Fruit fly (Drosophila melanogaster): ENCODE measurements around the gene CG14969.

CG14969 gene

dm6 chr3L:3350572-3351343 lies 16.0 kb upstream of the CG14969 start (continued):
- no peak for TF ChIP-seq pho (GFP tag; optimal IDR thresholded peaks at IDR 0.05)
- TF ChIP-seq Deaf1 (tag; optimal IDR thresholded peaks at IDR 0.05) = no peak
- no peak for TF ChIP-seq Sin3A (optimal IDR thresholded peaks at IDR 0.05)
- no peak for TF ChIP-seq CG5180 (GFP tag; optimal IDR thresholded peaks at IDR 0.05)
- TF ChIP-seq Adf1 (GFP tag; IDR thresholded peaks at IDR 0.05) = no peak
- peak; percentile 63 for TF ChIP-seq sug (tag; optimal IDR thresholded peaks at IDR 0.05)
- TF ChIP-seq sd (tag; optimal IDR thresholded peaks at IDR 0.05) = peak; percentile 95
- no peak for TF ChIP-seq lola (GFP tag; optimal IDR thresholded peaks at IDR 0.05)
- no peak for TF ChIP-seq Aef1 (GFP tag; IDR thresholded peaks at IDR 0.05)
- no peak for TF ChIP-seq Doc3 (GFP tag; IDR thresholded peaks at IDR 0.05; ENCODE audit: partially characterized antibody)
- no peak for TF ChIP-seq B-H2 (GFP tag; optimal IDR thresholded peaks at IDR 0.05)
- no peak for TF ChIP-seq vnd (GFP tag; IDR thresholded peaks at IDR 0.05; ENCODE audit: partially characterized antibody)
- no peak for TF ChIP-seq pum (GFP tag; optimal IDR thresholded peaks at IDR 0.05)
- TF ChIP-seq CG12391 (tag; optimal IDR thresholded peaks at IDR 0.05) = peak; percentile 14
- TF ChIP-seq CG7372 (GFP tag; IDR thresholded peaks at IDR 0.05) = no peak
- TF ChIP-seq tap (tag; optimal IDR thresholded peaks at IDR 0.05) = no peak
- TF ChIP-seq zen (tag; optimal IDR thresholded peaks at IDR 0.05) = no peak
- peak; percentile 26 for TF ChIP-seq CG10209 (GFP tag; optimal IDR thresholded peaks at IDR 0.05)
- no peak for TF ChIP-seq CG11247 (GFP tag; IDR thresholded peaks at IDR 0.05)
- no peak for TF ChIP-seq CG7556 (GFP tag; optimal IDR thresholded peaks at IDR 0.05)
- TF ChIP-seq CG14014 (GFP tag; IDR thresholded peaks at IDR 0.05) = 0 out of 2 replicates have a peak, but pooled peaks have one; percentile 14
- TF ChIP-seq phol (tag; optimal IDR thresholded peaks at IDR 0.05) = no peak
- TF ChIP-seq CG9609 (GFP tag; optimal IDR thresholded peaks at IDR 0.05) = no peak
- TF ChIP-seq insv (GFP tag; optimal IDR thresholded peaks at IDR 0.05) = no peak
- TF ChIP-seq jumu (GFP tag; optimal IDR thresholded peaks at IDR 0.05) = no peak
- no peak for TF ChIP-seq CG4854 (GFP tag; optimal IDR thresholded peaks at IDR 0.05)
- TF ChIP-seq CG17612 (GFP tag; IDR thresholded peaks at IDR 0.05) = no peak
- no peak for TF ChIP-seq Doc2 (GFP tag; IDR thresholded peaks at IDR 0.05)
- TF ChIP-seq CG1233 (GFP tag; optimal IDR thresholded peaks at IDR 0.05) = peak; percentile 1
- no peak for TF ChIP-seq Xbp1 (GFP tag; optimal IDR thresholded peaks at IDR 0.05)
- no peak for TF ChIP-seq CG4404 (GFP tag; IDR thresholded peaks at IDR 0.05)
- TF ChIP-seq gcm2 (GFP tag; optimal IDR thresholded peaks at IDR 0.05) = no peak
- TF ChIP-seq crp (GFP tag; optimal IDR thresholded peaks at IDR 0.05) = no peak
- peak; percentile 31 for TF ChIP-seq CG17359 (tag; optimal IDR thresholded peaks at IDR 0.05)
- TF ChIP-seq Elba2 (GFP tag; optimal IDR thresholded peaks at IDR 0.05) = no peak
- no peak for TF ChIP-seq pan (optimal IDR thresholded peaks at IDR 0.05)
- TF ChIP-seq pan (GFP tag; optimal IDR thresholded peaks at IDR 0.05 in 1 of 2, IDR thresholded peaks at IDR 0.05 in 1 of 2) = no peak
- no peak for TF ChIP-seq CG3847 (GFP tag; IDR thresholded peaks at IDR 0.05)
- TF ChIP-seq Meics (GFP tag; optimal IDR thresholded peaks at IDR 0.05) = peak; percentile 40
- TF ChIP-seq CG9817 (tag; optimal IDR thresholded peaks at IDR 0.05) = peak; percentile 11
- TF ChIP-seq CG9932 (GFP tag; IDR thresholded peaks at IDR 0.05) = 0 out of 2 replicates have a peak, but pooled peaks have one; percentile 7
- no peak for TF ChIP-seq Spps (tag; optimal IDR thresholded peaks at IDR 0.05)
- TF ChIP-seq shn (GFP tag; optimal IDR thresholded peaks at IDR 0.05) = peak; percentile 21
- TF ChIP-seq sens-2 (GFP tag; IDR thresholded peaks at IDR 0.05) = peak; percentile 50; the same call in 1 of the 2 replicates
- no peak for TF ChIP-seq ttk (GFP tag; IDR thresholded peaks at IDR 0.05)
- TF ChIP-seq Ets65A (GFP tag) = no peak
- TF ChIP-seq CG32532 (GFP tag; IDR thresholded peaks at IDR 0.05) = no peak; the same call in 1 of the 2 replicates
- TF ChIP-seq lbe (GFP tag; optimal IDR thresholded peaks at IDR 0.05) = no peak
- TF ChIP-seq grau (tag; optimal IDR thresholded peaks at IDR 0.05) = no peak
- no peak for TF ChIP-seq E2f2 (GFP tag; IDR thresholded peaks at IDR 0.05)
